Worm (Caenorhabditis elegans) whole organism, late embryonic: ENCODE results near the gene C49A9.2.

Experiments
- C38D4.7 ChIP-seq: fragments of 200-800 bp; sonication (Bioruptor generic); optimal IDR thresholded peaks from 2 replicates; lab custom pipeline; 2018; ENCODE audit warnings: mild to moderate bottlenecking, missing genetic modification characterization, moderate library complexity, missing compliant biosample characterization
- F13H6.1 ChIP-seq: sonication (generic microtip); optimal IDR thresholded peaks from 2 replicates; lab custom pipeline; 2016; ENCODE audit warnings: missing genetic modification characterization, missing compliant biosample characterization
- ama-1 ChIP-seq: fragments of 150-350 bp; optimal IDR thresholded peaks from 2 replicates; lab custom pipeline; 2014
- dve-1 ChIP-seq: sonication (generic microtip); optimal IDR thresholded peaks from 2 replicates; lab custom pipeline; 2017; ENCODE audit warnings: antibody characterized with exemption, mild to moderate bottlenecking, missing genetic modification characterization, missing compliant biosample characterization
- elt-4 ChIP-seq: sonication (generic microtip); optimal IDR thresholded peaks from 2 replicates; lab custom pipeline; 2016; ENCODE audit warnings: missing genetic modification characterization, missing compliant biosample characterization
- fax-1 ChIP-seq: sonication (generic microtip); optimal IDR thresholded peaks from 2 replicates; lab custom pipeline; 2016; ENCODE audit warnings: missing genotype, missing genetic modification characterization, missing compliant biosample characterization
- hlh-30 ChIP-seq: sonication (generic microtip); optimal IDR thresholded peaks from 2 replicates; lab custom pipeline; 2017; ENCODE audit warnings: antibody characterized with exemption, missing genetic modification characterization, missing compliant biosample characterization; ENCODE audit not compliant: insufficient read depth
- madf-2 ChIP-seq: sonication (generic microtip); optimal IDR thresholded peaks from 2 replicates; lab custom pipeline; 2017; ENCODE audit warnings: missing genetic modification characterization, missing compliant biosample characterization
- nhr-11 ChIP-seq: fragments of 150-350 bp; optimal IDR thresholded peaks from 2 replicates; lab custom pipeline; 2014; ENCODE audit warnings: missing biosample characterization, missing genetic modification characterization
- pha-2 ChIP-seq: sonication (generic microtip); optimal IDR thresholded peaks from 2 replicates; lab custom pipeline; 2017; ENCODE audit warnings: mild to moderate bottlenecking, missing genetic modification characterization, missing compliant biosample characterization
- pha-4 ChIP-seq: fragments of 150-350 bp; optimal IDR thresholded peaks from 2 replicates; lab custom pipeline; 2018; ENCODE audit warnings: missing biosample characterization, missing genetic modification reagents, missing genetic modification characterization
- ref-2 ChIP-seq: sonication (generic microtip); optimal IDR thresholded peaks from 2 replicates; lab custom pipeline; 2016; ENCODE audit warnings: missing genetic modification characterization, missing compliant biosample characterization
- sox-4 ChIP-seq: sonication (generic microtip); optimal IDR thresholded peaks from 2 replicates; lab custom pipeline; 2017; ENCODE audit warnings: mild to moderate bottlenecking, missing genetic modification characterization, inconsistent platforms, missing compliant biosample characterization
- unc-86 ChIP-seq: sonication (generic microtip); optimal IDR thresholded peaks from 2 replicates; lab custom pipeline; 2016; ENCODE audit warnings: missing genetic modification characterization, missing compliant biosample characterization

DNA sequence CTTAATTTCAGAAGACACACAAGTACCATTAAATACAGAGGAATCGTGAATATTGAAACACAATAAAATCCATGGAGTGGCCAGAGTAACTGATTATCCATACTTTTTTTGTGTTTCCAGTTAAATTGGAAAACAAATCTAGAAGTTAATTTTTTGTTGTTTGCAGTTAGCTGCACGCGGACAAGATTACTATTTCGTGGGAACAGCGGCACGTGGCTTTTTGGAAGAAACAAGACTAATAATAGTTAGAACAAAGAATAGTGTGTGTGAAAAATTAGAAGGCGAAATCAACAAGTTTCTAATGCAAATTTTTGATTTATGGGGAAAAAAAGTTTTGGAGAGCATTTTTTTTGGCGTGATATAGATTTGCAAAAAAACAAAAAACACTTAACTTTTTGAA lies 41.3 kb downstream of the C49A9.2 start, which contains the start of gene srv-29:
- TF ChIP-seq madf-2 (tag; lab: Kevin White, UChicago) (no peak), ref-2 (no peak), ama-1 (lab: Kevin White, UChicago) (no peak), pha-2 (tag; lab: Kevin White, UChicago) (no peak), pha-4 (tag; lab: Kevin White, UChicago) (no peak), dve-1 (tag; lab: Kevin White, UChicago) (no peak), unc-86 (tag; lab: Kevin White, UChicago) (no peak), elt-4 (tag; lab: Kevin White, UChicago) (no peak), sox-4 (no peak), F13H6.1 (tag; lab: Kevin White, UChicago) (no peak), C38D4.7 (GFP tag; lab: Kevin White, UChicago) (no peak), fax-1 (tag; lab: Kevin White, UChicago) (no peak), nhr-11 (tag; lab: Kevin White, UChicago) (no peak), hlh-30 (tag; lab: Kevin White, UChicago) (no peak)
